Fruit fly (Drosophila melanogaster) whole organism, embryonic: ENCODE data around the gene Nse1.

Source experiments
- Adf1 ChIP-seq: fragments of 200-800 bp; sonication (Bioruptor generic); IDR thresholded peaks from 2 replicates; pipeline ENCODE4 v1.3.6; 2022; ENCODE audit warnings: missing biosample characterization, missing genetic modification characterization
- Antp ChIP-seq: fragments of 200-800 bp; sonication (Bioruptor generic); optimal IDR thresholded peaks from 3 replicates; lab custom pipeline; 2016; ENCODE audit warnings: missing biosample characterization, missing genetic modification characterization
- CG1024 ChIP-seq: fragments of 200-800 bp; sonication (Bioruptor generic); IDR thresholded peaks from 2 replicates; pipeline ENCODE4 v1.3.6; 2022; ENCODE audit warnings: missing biosample characterization, missing genetic modification characterization
- CG10462 ChIP-seq: fragments of 200-800 bp; sonication (Bioruptor generic); optimal IDR thresholded peaks from 2 replicates; lab custom pipeline; 2016; ENCODE audit warnings: missing biosample characterization, missing genetic modification characterization
- CG11723 ChIP-seq: fragments of 200-800 bp; sonication (Bioruptor generic); optimal IDR thresholded peaks from 2 replicates; lab custom pipeline; 2017; ENCODE audit warnings: missing biosample characterization, mild to moderate bottlenecking, missing genetic modification characterization
- CG12071 ChIP-seq: fragments of 200-800 bp; sonication (Bioruptor generic); optimal IDR thresholded peaks from 3 replicates; lab custom pipeline; 2018; ENCODE audit warnings: missing biosample characterization, mild to moderate bottlenecking, missing genetic modification characterization
- CG12219 ChIP-seq: fragments of 200-800 bp; sonication (Bioruptor generic); optimal IDR thresholded peaks from 3 replicates; lab custom pipeline; 2018; ENCODE audit warnings: missing biosample characterization, mild to moderate bottlenecking, missing genetic modification characterization
- CG12391 ChIP-seq: fragments of 200-800 bp; sonication (Bioruptor generic); optimal IDR thresholded peaks from 3 replicates; lab custom pipeline; 2018; ENCODE audit warnings: missing biosample characterization, mild to moderate bottlenecking, missing genetic modification characterization, moderate library complexity
- CG12942 ChIP-seq: fragments of 200-800 bp; sonication (Bioruptor generic); optimal IDR thresholded peaks from 3 replicates; lab custom pipeline; 2016; ENCODE audit warnings: missing biosample characterization, missing genetic modification characterization
- CG13296 ChIP-seq: fragments of 200-800 bp; sonication (Bioruptor generic); optimal IDR thresholded peaks from 3 replicates; lab custom pipeline; 2018; ENCODE audit warnings: missing biosample characterization, mild to moderate bottlenecking, missing genetic modification characterization
- CG14014 ChIP-seq: fragments of 200-800 bp; sonication (Bioruptor generic); IDR thresholded peaks from 2 replicates; pipeline ENCODE4 v1.3.6; 2022; ENCODE audit warnings: missing biosample characterization, missing genetic modification characterization
- CG1529 ChIP-seq: fragments of 200-800 bp; sonication (Bioruptor generic); optimal IDR thresholded peaks from 3 replicates; lab custom pipeline; 2018; ENCODE audit warnings: missing biosample characterization, missing genetic modification characterization
- CG1602 ChIP-seq: fragments of 200-800 bp; sonication (Bioruptor generic); optimal IDR thresholded peaks from 3 replicates; lab custom pipeline; 2016; ENCODE audit warnings: missing biosample characterization, missing genetic modification characterization
- CG16779 ChIP-seq: fragments of 200-800 bp; sonication (Bioruptor generic); IDR thresholded peaks from 2 replicates; pipeline ENCODE4 v1.3.6; 2022; ENCODE audit warnings: missing biosample characterization, missing genetic modification characterization
- CG2202 ChIP-seq: fragments of 200-800 bp; sonication (Bioruptor generic); optimal IDR thresholded peaks from 2 replicates; lab custom pipeline; 2018; ENCODE audit warnings: missing biosample characterization, mild to moderate bottlenecking, missing genetic modification characterization
- CG5953 ChIP-seq: fragments of 200-800 bp; sonication (Bioruptor generic); IDR thresholded peaks from 2 replicates; pipeline ENCODE4 v1.3.6; 2022; ENCODE audit warnings: missing biosample characterization, missing genetic modification characterization
- CG8765 ChIP-seq: fragments of 200-800 bp; sonication (Bioruptor generic); IDR thresholded peaks from 2 replicates; pipeline ENCODE4 v1.3.6; 2022; ENCODE audit warnings: missing biosample characterization, missing genetic modification characterization
- Camta ChIP-seq: fragments of 200-800 bp; sonication (Bioruptor generic); optimal IDR thresholded peaks from 2 replicates; lab custom pipeline; 2016; ENCODE audit warnings: missing biosample characterization, missing genetic modification characterization
- Dref ChIP-seq: fragments of 200-800 bp; sonication (Bioruptor generic); IDR thresholded peaks from 2 replicates; pipeline ENCODE4 v1.3.6; 2022; ENCODE audit warnings: missing biosample characterization, missing genetic modification characterization
- HHEX ChIP-seq: fragments of 200-800 bp; sonication (Bioruptor generic); optimal IDR thresholded peaks from 3 replicates; lab custom pipeline; 2017; ENCODE audit warnings: missing biosample characterization, mild to moderate bottlenecking, missing genetic modification characterization, missing genetic modification reagents
- Nf-YB ChIP-seq: fragments of 200-800 bp; sonication (Bioruptor generic); optimal IDR thresholded peaks from 3 replicates; lab custom pipeline; 2019; ENCODE audit warnings: missing biosample characterization, mild to moderate bottlenecking, missing genetic modification characterization, moderate library complexity
- NfI ChIP-seq: fragments of 200-800 bp; sonication (Bioruptor generic); optimal IDR thresholded peaks from 3 replicates; lab custom pipeline; 2018; ENCODE audit warnings: missing biosample characterization, mild to moderate bottlenecking, missing genetic modification characterization, moderate library complexity
- Opbp ChIP-seq: fragments of 200-800 bp; sonication (Bioruptor generic); IDR thresholded peaks from 3 replicates; pipeline ENCODE4 v1.3.6; 2022; ENCODE audit warnings: missing biosample characterization, missing genetic modification characterization; ENCODE audit not compliant: partially characterized antibody
- PHDP ChIP-seq: fragments of 200-800 bp; sonication (Bioruptor generic); optimal IDR thresholded peaks from 3 replicates; lab custom pipeline; 2018; ENCODE audit warnings: missing biosample characterization, mild to moderate bottlenecking, missing genetic modification characterization, moderate library complexity
- Rfx ChIP-seq: fragments of 200-800 bp; sonication (Bioruptor generic); IDR thresholded peaks from 2 replicates; pipeline ENCODE4 v1.3.6; 2022; ENCODE audit warnings: missing biosample characterization, missing genetic modification characterization
- Sox100B ChIP-seq: fragments of 200-800 bp; sonication (Bioruptor generic); optimal IDR thresholded peaks from 3 replicates; lab custom pipeline; 2018; ENCODE audit warnings: missing biosample characterization, mild to moderate bottlenecking, missing genetic modification characterization
- TFAM ChIP-seq: fragments of 200-800 bp; sonication (Bioruptor generic); optimal IDR thresholded peaks from 2 replicates; lab custom pipeline; 2017; ENCODE audit warnings: missing biosample characterization, missing genetic modification characterization, inconsistent platforms
- Xrp1 ChIP-seq: fragments of 200-800 bp; sonication (Bioruptor generic); IDR thresholded peaks from 2 replicates; pipeline ENCODE4 v1.3.6; 2022; ENCODE audit warnings: missing biosample characterization, missing genetic modification characterization
- ab ChIP-seq: fragments of 200-800 bp; sonication (Bioruptor generic); optimal IDR thresholded peaks from 2 replicates; lab custom pipeline; 2016; ENCODE audit warnings: missing biosample characterization, missing genetic modification characterization
- amos ChIP-seq: fragments of 200-800 bp; sonication (Bioruptor generic); IDR thresholded peaks from 2 replicates; pipeline ENCODE4 v1.3.6; 2022; ENCODE audit warnings: missing biosample characterization, missing genetic modification characterization; ENCODE audit not compliant: partially characterized antibody
- ash1 ChIP-seq: fragments of 200-800 bp; sonication (Bioruptor generic); optimal IDR thresholded peaks from 2 replicates; lab custom pipeline; 2018; ENCODE audit warnings: missing biosample characterization, mild to moderate bottlenecking, missing genetic modification characterization
- bab2 ChIP-seq: fragments of 200-800 bp; sonication (Bioruptor generic); optimal IDR thresholded peaks from 2 replicates; lab custom pipeline; 2016; ENCODE audit warnings: missing biosample characterization, missing genetic modification characterization
- bcd ChIP-seq: fragments of 200-800 bp; sonication (Bioruptor generic); optimal IDR thresholded peaks from 2 replicates; lab custom pipeline; 2017; ENCODE audit warnings: missing biosample characterization, mild to moderate bottlenecking, missing genetic modification characterization
- chm ChIP-seq: fragments of 200-800 bp; sonication (Bioruptor generic); IDR thresholded peaks from 2 replicates; pipeline ENCODE4 v1.3.6; 2022; ENCODE audit warnings: missing biosample characterization, missing genetic modification characterization
- disco-r ChIP-seq: fragments of 200-800 bp; sonication (Bioruptor generic); optimal IDR thresholded peaks from 2 replicates; lab custom pipeline; 2016; ENCODE audit warnings: missing biosample characterization, missing genetic modification characterization
- dpn ChIP-seq, 2 experiments: fragments of 200-800 bp; sonication (Bioruptor generic); optimal IDR thresholded peaks; 3 replicates each; lab custom pipeline; 2016; ENCODE audit warnings: missing biosample characterization in 2 of 2, missing genetic modification characterization in 2 of 2
- ftz-f1 ChIP-seq: fragments of 200-800 bp; sonication (Bioruptor generic); optimal IDR thresholded peaks from 2 replicates; lab custom pipeline; 2016; ENCODE audit warnings: missing biosample characterization, missing genetic modification characterization
- gsb ChIP-seq: fragments of 200-800 bp; sonication (Bioruptor generic); IDR thresholded peaks from 2 replicates; pipeline ENCODE4 v1.3.6; 2022; ENCODE audit warnings: missing biosample characterization, missing genetic modification characterization
- gt ChIP-seq: fragments of 200-800 bp; sonication (Bioruptor generic); IDR thresholded peaks from 2 replicates; pipeline ENCODE4 v1.3.6; 2022; ENCODE audit warnings: missing biosample characterization, missing genetic modification characterization
- her ChIP-seq: fragments of 200-800 bp; sonication (Bioruptor generic); optimal IDR thresholded peaks from 2 replicates; lab custom pipeline; 2016; ENCODE audit warnings: missing biosample characterization, missing genetic modification characterization
- jumu ChIP-seq: fragments of 200-800 bp; sonication (Bioruptor generic); optimal IDR thresholded peaks from 3 replicates; lab custom pipeline; 2016; ENCODE audit warnings: missing biosample characterization, missing genetic modification characterization
- maf-S ChIP-seq: fragments of 200-800 bp; sonication (Bioruptor generic); optimal IDR thresholded peaks from 2 replicates; lab custom pipeline; 2016; ENCODE audit warnings: missing biosample characterization, missing genetic modification characterization
- sc ChIP-seq, 3 experiments: fragments of >200 bp in 2 of 3; fragments of 200-800 bp in 1 of 3; sonication (Bioruptor generic) in 1 of 3; optimal IDR thresholded peaks; 2 replicates in 2 of 3; 3 replicates in 1 of 3; lab custom pipeline; 2017; ENCODE audit warnings: mild to moderate bottlenecking in 1 of 3, missing biosample characterization in 1 of 3, missing genetic modification characterization in 1 of 3, missing genetic modification reagents in 1 of 3
- schlank ChIP-seq: fragments of 200-800 bp; sonication (Bioruptor generic); optimal IDR thresholded peaks from 2 replicates; lab custom pipeline; 2018; ENCODE audit warnings: missing biosample characterization, mild to moderate bottlenecking, missing genetic modification characterization
- shn ChIP-seq: fragments of 200-800 bp; sonication (Bioruptor generic); optimal IDR thresholded peaks from 3 replicates; lab custom pipeline; 2016; ENCODE audit warnings: missing biosample characterization, missing genetic modification characterization
- slbo ChIP-seq: fragments of 200-800 bp; sonication (Bioruptor generic); IDR thresholded peaks from 2 replicates; pipeline ENCODE4 v1.3.6; 2022; ENCODE audit warnings: missing biosample characterization, missing genetic modification characterization
- slp2 ChIP-seq: fragments of 200-800 bp; sonication (Bioruptor generic); optimal IDR thresholded peaks from 2 replicates; lab custom pipeline; 2016; ENCODE audit warnings: missing biosample characterization, missing genetic modification characterization
- sna ChIP-seq: fragments of 200-800 bp; sonication (Bioruptor generic); IDR thresholded peaks from 2 replicates; pipeline ENCODE4 v1.3.6; 2022; ENCODE audit warnings: missing biosample characterization, missing genetic modification characterization; ENCODE audit not compliant: partially characterized antibody
- tio ChIP-seq: fragments of 200-800 bp; sonication (Bioruptor generic); optimal IDR thresholded peaks from 2 replicates; lab custom pipeline; 2017; ENCODE audit warnings: missing biosample characterization, missing genetic modification characterization, inconsistent platforms
- wdn ChIP-seq: fragments of 200-800 bp; sonication (Bioruptor generic); IDR thresholded peaks from 2 replicates; pipeline ENCODE4 v1.3.6; 2022; ENCODE audit warnings: missing biosample characterization, missing genetic modification characterization
- wor ChIP-seq: fragments of 200-800 bp; sonication (Bioruptor generic); IDR thresholded peaks from 2 replicates; pipeline ENCODE4 v1.3.6; 2022; ENCODE audit warnings: missing biosample characterization, missing genetic modification characterization

Nse1 gene

DNA sequence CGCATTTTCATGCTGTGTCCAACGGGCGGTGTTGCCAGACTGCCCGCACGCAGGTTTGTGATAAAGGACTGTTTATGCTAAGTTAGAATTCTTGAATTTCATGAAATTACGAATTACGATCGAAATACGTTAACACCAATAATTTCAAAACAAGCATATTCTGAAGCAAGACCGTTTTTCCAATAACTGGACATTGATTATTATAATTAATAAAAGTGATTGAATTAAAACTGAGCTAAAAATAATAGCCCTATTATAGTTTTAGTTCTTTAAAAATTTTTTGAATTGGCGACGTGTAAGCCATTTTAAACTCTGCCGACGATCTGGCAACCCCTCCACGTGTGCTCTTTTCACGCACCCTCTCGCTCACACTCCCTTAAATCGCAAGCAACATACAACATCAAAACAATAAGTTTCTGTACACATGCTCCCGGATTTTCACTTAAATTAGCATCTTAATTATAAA is 29.2 kb downstream of the Nse1 start (continued):
- peak; percentile 94 for TF ChIP-seq Rfx (GFP tag; lab: Robert Waterston, UW)
- peak; percentile 95 for TF ChIP-seq CG1602 (GFP tag; lab: Kevin White, UChicago)
- peak; percentile 67 for TF ChIP-seq ab
- peak; percentile 77 for TF ChIP-seq CG16779 (GFP tag; lab: Robert Waterston, UW)
- peak; percentile 22 for TF ChIP-seq ftz-f1 (GFP tag; lab: Kevin White, UChicago)
- TF ChIP-seq Dref (GFP tag; lab: Robert Waterston, UW), result no peak
- peak; percentile 93 for TF ChIP-seq CG14014
- peak; percentile 98 for TF ChIP-seq CG12391 (tag; lab: Kevin White, UChicago)
- peak; percentile 90 for TF ChIP-seq CG10462 (GFP tag; lab: Kevin White, UChicago)
- peak; percentile 47 for TF ChIP-seq TFAM
- TF ChIP-seq her, result peak; percentile 81
- peak; percentile 65 for TF ChIP-seq ash1 (GFP tag; lab: Kevin White, UChicago)
- peak; percentile 85 for TF ChIP-seq CG12071 (GFP tag; lab: Kevin White, UChicago)
- peak; percentile 87 for TF ChIP-seq slp2
- TF ChIP-seq Sox100B, result peak; percentile 95
- peak; percentile 92 for TF ChIP-seq CG12219 (GFP tag; lab: Kevin White, UChicago)
- TF ChIP-seq PHDP (tag; lab: Kevin White, UChicago), result peak; percentile 96
- peak; percentile 95 for TF ChIP-seq Xrp1 (GFP tag; lab: Robert Waterston, UW)
- no peak for TF ChIP-seq sc (optimal IDR thresholded peaks at IDR 0.05; lab: Kevin White, UChicago)
- peak; percentile 88 for TF ChIP-seq sc (GFP tag; optimal IDR thresholded peaks at IDR 0.05; lab: Kevin White, UChicago)
- TF ChIP-seq Nf-YB (GFP tag; lab: Kevin White, UChicago), result peak; percentile 81
- peak; percentile 93 for TF ChIP-seq CG12942 (GFP tag; lab: Kevin White, UChicago)
- TF ChIP-seq maf-S (GFP tag; lab: Kevin White, UChicago), result peak; percentile 90
- peak; percentile 97 for TF ChIP-seq CG13296 (GFP tag; lab: Kevin White, UChicago)
- peak; percentile 88 for TF ChIP-seq jumu (GFP tag; lab: Kevin White, UChicago)
- TF ChIP-seq gsb (GFP tag; lab: Robert Waterston, UW), result peak; percentile 86
- TF ChIP-seq gt (GFP tag; lab: Robert Waterston, UW), result peak; percentile 63
- TF ChIP-seq bcd, result peak; percentile 96
- peak; percentile 94 to 96 for TF ChIP-seq dpn (GFP tag; optimal IDR thresholded peaks at IDR 0.05; lab: Kevin White, UChicago)
- TF ChIP-seq CG1024, result peak; percentile 75
- TF ChIP-seq Opbp (GFP tag; lab: Robert Waterston, UW), result no peak
- peak; percentile 96 for TF ChIP-seq tio (GFP tag; lab: Kevin White, UChicago)
- TF ChIP-seq CG11723 (GFP tag; lab: Kevin White, UChicago), result peak; percentile 93
- TF ChIP-seq wdn (GFP tag; lab: Robert Waterston, UW), result peak; percentile 83
- TF ChIP-seq Adf1, result peak; percentile 61
- TF ChIP-seq chm, result peak; percentile 85
- peak; percentile 76; the same call in 1 of the 2 replicates for TF ChIP-seq CG8765 (GFP tag; lab: Robert Waterston, UW)
- peak; percentile 95 for TF ChIP-seq slbo (GFP tag; lab: Robert Waterston, UW)
- TF ChIP-seq HHEX, result peak; percentile 94
- peak; percentile 94 for TF ChIP-seq Camta
- peak; percentile 96 for TF ChIP-seq NfI (GFP tag; lab: Kevin White, UChicago)
- TF ChIP-seq disco-r, result peak; percentile 75
- no peak for TF ChIP-seq sna (GFP tag; lab: Robert Waterston, UW)
- TF ChIP-seq bab2 (GFP tag; lab: Kevin White, UChicago), result peak; percentile 93
- peak; percentile 87 for TF ChIP-seq shn
- peak; percentile 84 for TF ChIP-seq CG2202 (tag; lab: Kevin White, UChicago)
- peak; percentile 89 for TF ChIP-seq CG1529 (GFP tag; lab: Kevin White, UChicago)
- TF ChIP-seq Antp (GFP tag; lab: Kevin White, UChicago), result peak; percentile 86
- TF ChIP-seq schlank, result peak; percentile 85
- TF ChIP-seq wor (GFP tag; lab: Robert Waterston, UW), result peak; percentile 88
- peak; percentile 82 for TF ChIP-seq CG5953 (GFP tag; lab: Robert Waterston, UW)
- TF ChIP-seq amos (GFP tag; lab: Robert Waterston, UW), result no peak; the same call in 1 of the 2 replicates
